Fruit fly (Drosophila melanogaster) whole organism, pupa: ENCODE results near the gene CG18304.

Source experiments
- CG8159 ChIP-seq: fragments of 200-800 bp; sonication (Bioruptor generic); optimal IDR thresholded peaks from 3 replicates; lab custom pipeline; 2018; ENCODE audit warnings: missing biosample characterization, mild to moderate bottlenecking, missing genetic modification characterization, moderate library complexity
- Ets98B ChIP-seq: fragments of 200-800 bp; sonication (Bioruptor generic); IDR thresholded peaks from 2 replicates; pipeline ENCODE4 v1.3.6; 2022; ENCODE audit warnings: missing biosample characterization, missing genetic modification characterization
- Pif1A ChIP-seq: fragments of 200-800 bp; sonication (Bioruptor generic); optimal IDR thresholded peaks from 3 replicates; lab custom pipeline; 2016; ENCODE audit warnings: missing biosample characterization, missing genetic modification characterization

- TF ChIP-seq Pif1A (GFP tag; lab: Kevin White, UChicago) (no peak), CG8159 (no peak), Ets98B (GFP tag; lab: Robert Waterston, UW) (no peak)
Measured at dm6 chr2L:6913964-6914363, 28.6 kb downstream of the CG18304 start, which contains the start of gene Wee1.
